Fruit fly (Drosophila melanogaster) whole organism, embryonic: ENCODE data around the gene Yif1.

Experiments used
- Antp ChIP-seq: fragments of 200-800 bp; sonication (Bioruptor generic); optimal IDR thresholded peaks from 3 replicates; lab custom pipeline; 2016; ENCODE audit warnings: missing biosample characterization, missing genetic modification characterization
- Bdp1 ChIP-seq: fragments of 200-800 bp; sonication (Bioruptor generic); optimal IDR thresholded peaks from 3 replicates; lab custom pipeline; 2016; ENCODE audit warnings: missing biosample characterization, missing genetic modification characterization
- CG11247 ChIP-seq: fragments of 200-800 bp; sonication (Bioruptor generic); IDR thresholded peaks from 2 replicates; pipeline ENCODE4 v1.3.6; 2022; ENCODE audit warnings: missing biosample characterization, missing genetic modification characterization
- CG11456 ChIP-seq: fragments of 200-800 bp; sonication (Bioruptor generic); IDR thresholded peaks from 3 replicates; pipeline ENCODE4 v1.3.6; 2022; ENCODE audit warnings: missing biosample characterization, missing genetic modification characterization
- CG12299 ChIP-seq: fragments of 200-800 bp; sonication (Bioruptor generic); optimal IDR thresholded peaks from 2 replicates; lab custom pipeline; 2018; ENCODE audit warnings: missing biosample characterization, mild to moderate bottlenecking, missing genetic modification characterization
- CG12769 ChIP-seq: fragments of 200-800 bp; sonication (Bioruptor generic); optimal IDR thresholded peaks from 2 replicates; lab custom pipeline; 2019; ENCODE audit warnings: missing biosample characterization, mild to moderate bottlenecking, missing genetic modification characterization, moderate library complexity
- CG12942 ChIP-seq: fragments of 200-800 bp; sonication (Bioruptor generic); optimal IDR thresholded peaks from 3 replicates; lab custom pipeline; 2016; ENCODE audit warnings: missing biosample characterization, missing genetic modification characterization
- CG13624 ChIP-seq: fragments of 200-800 bp; sonication (Bioruptor generic); optimal IDR thresholded peaks from 2 replicates; lab custom pipeline; 2016; ENCODE audit warnings: missing biosample characterization, missing genetic modification characterization
- CG15269 ChIP-seq: fragments of 200-800 bp; sonication (Bioruptor generic); optimal IDR thresholded peaks from 2 replicates; lab custom pipeline; 2018; ENCODE audit warnings: missing biosample characterization, mild to moderate bottlenecking, missing genetic modification characterization, moderate library complexity
- CG1603 ChIP-seq: fragments of 200-800 bp; sonication (Bioruptor generic); optimal IDR thresholded peaks from 2 replicates; lab custom pipeline; 2019; ENCODE audit warnings: missing biosample characterization, mild to moderate bottlenecking, missing genetic modification characterization, moderate library complexity
- CG16863 ChIP-seq: fragments of 200-800 bp; sonication (Bioruptor generic); optimal IDR thresholded peaks from 3 replicates; lab custom pipeline; 2016; ENCODE audit warnings: missing biosample characterization, missing genetic modification characterization
- CG1832 ChIP-seq: fragments of 200-800 bp; sonication (Bioruptor generic); optimal IDR thresholded peaks from 2 replicates; lab custom pipeline; 2017; ENCODE audit warnings: missing biosample characterization, mild to moderate bottlenecking, missing genetic modification characterization, inconsistent platforms
- CG2129 ChIP-seq: fragments of 200-800 bp; sonication (Bioruptor generic); IDR thresholded peaks from 2 replicates; pipeline ENCODE4 v1.3.6; 2022; ENCODE audit warnings: missing biosample characterization, missing genetic modification characterization; ENCODE audit not compliant: partially characterized antibody
- CG32767 ChIP-seq: fragments of 200-800 bp; sonication (Bioruptor generic); IDR thresholded peaks from 2 replicates; pipeline ENCODE4 v1.3.6; 2022; ENCODE audit warnings: missing biosample characterization, missing genetic modification characterization
- CG3407 ChIP-seq: fragments of 200-800 bp; sonication (Bioruptor generic); optimal IDR thresholded peaks from 2 replicates; lab custom pipeline; 2018; ENCODE audit warnings: missing biosample characterization, mild to moderate bottlenecking, missing genetic modification characterization
- CG3838 ChIP-seq: fragments of 200-800 bp; sonication (Bioruptor generic); optimal IDR thresholded peaks from 3 replicates; lab custom pipeline; 2016; ENCODE audit warnings: missing biosample characterization, missing genetic modification characterization
- CG4617 ChIP-seq: fragments of 200-800 bp; sonication (Bioruptor generic); optimal IDR thresholded peaks from 3 replicates; lab custom pipeline; 2016; ENCODE audit warnings: missing biosample characterization, missing genetic modification characterization, borderline replicate concordance
- CG5180 ChIP-seq: fragments of 200-800 bp; sonication (Bioruptor generic); optimal IDR thresholded peaks from 3 replicates; lab custom pipeline; 2017; ENCODE audit warnings: missing biosample characterization, missing genetic modification characterization, mild to moderate bottlenecking, moderate library complexity, missing genetic modification reagents
- CG8290 ChIP-seq, 3 experiments: fragments of 200-800 bp; sonication (Bioruptor generic); optimal IDR thresholded peaks; 2 replicates each; lab custom pipeline; 2016 to 2019; ENCODE audit warnings: missing biosample characterization in 3 of 3, missing genetic modification characterization in 3 of 3, mild to moderate bottlenecking in 2 of 3, moderate library complexity in 1 of 3
- CG9215 ChIP-seq: fragments of 200-800 bp; sonication (Bioruptor generic); IDR thresholded peaks from 2 replicates; pipeline ENCODE4 v1.3.6; 2022; ENCODE audit warnings: missing biosample characterization, missing genetic modification characterization
- Dip2 ChIP-seq: fragments of 200-800 bp; sonication (Bioruptor generic); IDR thresholded peaks from 2 replicates; pipeline ENCODE4 v1.3.6; 2022; ENCODE audit warnings: missing biosample characterization, missing genetic modification characterization
- Dref ChIP-seq: fragments of 200-800 bp; sonication (Bioruptor generic); IDR thresholded peaks from 2 replicates; pipeline ENCODE4 v1.3.6; 2022; ENCODE audit warnings: missing biosample characterization, missing genetic modification characterization
- Fer2 ChIP-seq: fragments of 200-800 bp; sonication (Bioruptor generic); optimal IDR thresholded peaks from 2 replicates; lab custom pipeline; 2018; ENCODE audit warnings: missing biosample characterization, mild to moderate bottlenecking, missing genetic modification characterization, moderate library complexity
- HLHmδ ChIP-seq: fragments of 200-800 bp; sonication (Bioruptor generic); optimal IDR thresholded peaks from 2 replicates; lab custom pipeline; 2018; ENCODE audit warnings: missing biosample characterization, mild to moderate bottlenecking, missing genetic modification characterization, moderate library complexity
- Med ChIP-seq: fragments of 200-800 bp; sonication (Bioruptor generic); peaks from one replicate; lab custom pipeline; 2016; ENCODE audit warnings: missing biosample characterization, missing genetic modification characterization, mild to moderate bottlenecking, inconsistent platforms, moderate library complexity
- Mrtf ChIP-seq: fragments of 200-800 bp; sonication (Bioruptor generic); IDR thresholded peaks from 3 replicates; pipeline ENCODE4 v1.3.6; 2022; ENCODE audit warnings: missing biosample characterization, missing genetic modification characterization
- Pdp1 ChIP-seq, 2 experiments: fragments of 200-800 bp; sonication (Bioruptor generic); optimal IDR thresholded peaks; 3 replicates each; lab custom pipeline; 2016; ENCODE audit warnings: missing biosample characterization in 2 of 2, missing genetic modification characterization in 2 of 2, mild to moderate bottlenecking in 1 of 2, moderate library complexity in 1 of 2
- Side ChIP-seq: fragments of 200-800 bp; sonication (Bioruptor generic); optimal IDR thresholded peaks from 2 replicates; lab custom pipeline; 2016; ENCODE audit warnings: missing biosample characterization, missing genetic modification characterization
- Spps ChIP-seq: fragments of 200-800 bp; sonication (Bioruptor generic); optimal IDR thresholded peaks from 2 replicates; lab custom pipeline; 2018; ENCODE audit warnings: missing biosample characterization, mild to moderate bottlenecking, missing genetic modification characterization
- Sry-δ ChIP-seq: fragments of 200-800 bp; sonication (Bioruptor generic); optimal IDR thresholded peaks from 2 replicates; lab custom pipeline; 2016; ENCODE audit warnings: missing biosample characterization, missing genetic modification characterization
- ac ChIP-seq: fragments of 200-800 bp; sonication (Bioruptor generic); optimal IDR thresholded peaks from 3 replicates; lab custom pipeline; 2017; ENCODE audit warnings: missing biosample characterization, mild to moderate bottlenecking, missing genetic modification characterization
- ap ChIP-seq: fragments of 200-800 bp; sonication (Bioruptor generic); IDR thresholded peaks from 2 replicates; pipeline ENCODE4 v1.3.6; 2022; ENCODE audit warnings: missing biosample characterization, missing genetic modification characterization
- ase ChIP-seq: fragments of 200-800 bp; sonication (Bioruptor generic); IDR thresholded peaks from 3 replicates; pipeline ENCODE4 v1.3.6; 2022; ENCODE audit warnings: missing biosample characterization, missing genetic modification characterization
- az2 ChIP-seq: fragments of 200-800 bp; sonication (Bioruptor generic); optimal IDR thresholded peaks from 3 replicates; lab custom pipeline; 2016; ENCODE audit warnings: missing biosample characterization, missing genetic modification characterization
- bab2 ChIP-seq: fragments of 200-800 bp; sonication (Bioruptor generic); optimal IDR thresholded peaks from 2 replicates; lab custom pipeline; 2016; ENCODE audit warnings: missing biosample characterization, missing genetic modification characterization
- cwo ChIP-seq: fragments of 200-800 bp; sonication (Bioruptor generic); optimal IDR thresholded peaks from 3 replicates; lab custom pipeline; 2017; ENCODE audit warnings: missing biosample characterization, missing genetic modification characterization, mild to moderate bottlenecking, moderate library complexity, missing genetic modification reagents
- dmrt99B ChIP-seq: fragments of 200-800 bp; sonication (Bioruptor generic); optimal IDR thresholded peaks from 2 replicates; lab custom pipeline; 2018; ENCODE audit warnings: missing biosample characterization, mild to moderate bottlenecking, missing genetic modification characterization, moderate library complexity
- ham ChIP-seq: fragments of 200-800 bp; sonication (Bioruptor generic); IDR thresholded peaks from 2 replicates; pipeline ENCODE4 v1.3.6; 2022; ENCODE audit warnings: missing biosample characterization, missing genetic modification characterization
- ind ChIP-seq: fragments of 200-800 bp; sonication (Bioruptor generic); optimal IDR thresholded peaks from 3 replicates; lab custom pipeline; 2016; ENCODE audit warnings: missing biosample characterization, missing genetic modification characterization
- nmo ChIP-seq: fragments of 200-800 bp; sonication (Bioruptor generic); optimal IDR thresholded peaks from 2 replicates; lab custom pipeline; 2018; ENCODE audit warnings: missing biosample characterization, mild to moderate bottlenecking, missing genetic modification characterization, moderate library complexity
- pnt ChIP-seq: fragments of 200-800 bp; sonication (Bioruptor generic); optimal IDR thresholded peaks from 3 replicates; lab custom pipeline; 2016; ENCODE audit warnings: missing biosample characterization, missing genetic modification characterization
- pum ChIP-seq: fragments of 200-800 bp; sonication (Bioruptor generic); optimal IDR thresholded peaks from 2 replicates; lab custom pipeline; 2016; ENCODE audit warnings: missing biosample characterization, missing genetic modification characterization
- rib ChIP-seq: fragments of 200-800 bp; sonication (Bioruptor generic); IDR thresholded peaks from 2 replicates; pipeline ENCODE4 v1.3.6; 2022; ENCODE audit warnings: missing biosample characterization, missing genetic modification characterization
- sc ChIP-seq, 3 experiments: fragments of >200 bp in 2 of 3; fragments of 200-800 bp in 1 of 3; sonication (Bioruptor generic) in 1 of 3; optimal IDR thresholded peaks; 2 replicates in 2 of 3; 3 replicates in 1 of 3; lab custom pipeline; 2017; ENCODE audit warnings: mild to moderate bottlenecking in 1 of 3, missing biosample characterization in 1 of 3, missing genetic modification characterization in 1 of 3, missing genetic modification reagents in 1 of 3
- schlank ChIP-seq: fragments of 200-800 bp; sonication (Bioruptor generic); optimal IDR thresholded peaks from 2 replicates; lab custom pipeline; 2018; ENCODE audit warnings: missing biosample characterization, mild to moderate bottlenecking, missing genetic modification characterization
- sima ChIP-seq: fragments of 200-800 bp; sonication (Bioruptor generic); optimal IDR thresholded peaks from 2 replicates; lab custom pipeline; 2016; ENCODE audit warnings: missing biosample characterization, missing genetic modification characterization
- stc ChIP-seq: fragments of 200-800 bp; sonication (Bioruptor generic); IDR thresholded peaks from 2 replicates; pipeline ENCODE4 v1.3.6; 2022; ENCODE audit warnings: missing biosample characterization, missing genetic modification characterization
- stwl ChIP-seq: fragments of 200-800 bp; sonication (Bioruptor generic); optimal IDR thresholded peaks from 3 replicates; lab custom pipeline; 2018; ENCODE audit warnings: missing biosample characterization, mild to moderate bottlenecking, missing genetic modification characterization, moderate library complexity
- ttk ChIP-seq: fragments of 200-800 bp; sonication (Bioruptor generic); IDR thresholded peaks from 2 replicates; pipeline ENCODE4 v2.1.2; 2022; ENCODE audit warnings: missing biosample characterization, missing genetic modification characterization

Gene Yif1

dm6 chr3R:26714109-26714576, 3.5 kb upstream of the Yif1 start, which contains the start of gene amon (continued):
- TF ChIP-seq CG1603 (tag; lab: Kevin White, UChicago) (peak; percentile 98), ap (GFP tag; lab: Robert Waterston, UW) (peak; percentile 97), CG32767 (GFP tag; lab: Robert Waterston, UW) (peak; percentile 97), Mrtf (GFP tag; lab: Robert Waterston, UW) (peak; percentile 99), stc (GFP tag; lab: Robert Waterston, UW) (peak; percentile 98), Dip2 (peak; percentile 74), pnt (GFP tag; lab: Kevin White, UChicago) (peak; percentile 99), CG13624 (peak; percentile 99), sc (optimal IDR thresholded peaks at IDR 0.05; lab: Kevin White, UChicago) (no peak), sc (GFP tag; optimal IDR thresholded peaks at IDR 0.05; lab: Kevin White, UChicago) (peak; percentile 89), Med (GFP tag; lab: Kevin White, UChicago) (peak; percentile 100), CG11247 (GFP tag; lab: Robert Waterston, UW) (peak; percentile 99), CG9215 (GFP tag; lab: Robert Waterston, UW) (peak; percentile 98), CG12299 (tag; lab: Kevin White, UChicago) (peak; percentile 98), nmo (GFP tag; lab: Kevin White, UChicago) (peak; percentile 97), Side (GFP tag; lab: Kevin White, UChicago) (peak; percentile 99), HLHmδ (GFP tag; lab: Kevin White, UChicago) (no peak), CG12942 (GFP tag; lab: Kevin White, UChicago) (peak; percentile 97), CG11456 (GFP tag; lab: Robert Waterston, UW) (peak; percentile 99), cwo (GFP tag; lab: Kevin White, UChicago) (peak; percentile 98), ase (GFP tag; lab: Robert Waterston, UW) (peak; percentile 98), CG3407 (peak; percentile 92), CG12769 (tag; lab: Kevin White, UChicago) (peak; percentile 100), ac (GFP tag; lab: Kevin White, UChicago) (peak; percentile 60), Fer2 (peak; percentile 98), Spps (tag; lab: Kevin White, UChicago) (peak; percentile 65), Sry-δ (GFP tag; lab: Kevin White, UChicago) (peak; percentile 78), schlank (peak; percentile 99), rib (peak; percentile 99), CG16863 (GFP tag; lab: Kevin White, UChicago) (peak; percentile 98), CG5180 (GFP tag; lab: Kevin White, UChicago) (peak; percentile 92), CG3838 (peak; percentile 93), CG4617 (GFP tag; lab: Kevin White, UChicago) (peak; percentile 95), ham (GFP tag; lab: Robert Waterston, UW) (peak; percentile 97), Antp (GFP tag; lab: Kevin White, UChicago) (peak; percentile 99), bab2 (GFP tag; lab: Kevin White, UChicago) (peak; percentile 99), Dref (GFP tag; lab: Robert Waterston, UW) (peak; percentile 55), Bdp1 (GFP tag; lab: Kevin White, UChicago) (peak; percentile 93), stwl (tag; lab: Kevin White, UChicago) (no peak), CG2129 (GFP tag; lab: Robert Waterston, UW) (no peak), dmrt99B (tag; lab: Kevin White, UChicago) (peak; percentile 98), ind (GFP tag; lab: Kevin White, UChicago) (peak; percentile 99), pum (GFP tag; lab: Kevin White, UChicago) (peak; percentile 98), CG15269 (peak; percentile 99), Pdp1 (GFP tag; optimal IDR thresholded peaks at IDR 0.05; lab: Kevin White, UChicago) (peak; percentile 98 to 99), az2 (GFP tag; lab: Kevin White, UChicago) (peak; percentile 98), CG8290 (GFP tag; optimal IDR thresholded peaks at IDR 0.05; lab: Kevin White, UChicago) (no peak), CG8290 (tag; optimal IDR thresholded peaks at IDR 0.05; lab: Kevin White, UChicago) (peak in 1 of 2 experiments; percentile 100), CG1832 (GFP tag; lab: Kevin White, UChicago) (peak; percentile 44), ttk (GFP tag; lab: Robert Waterston, UW) (peak; percentile 99), sima (peak; percentile 95)
